Worm (Caenorhabditis elegans) whole organism, L1 larva: ENCODE measurements around the gene dod-22.

Experiments
- C04F5.9 ChIP-seq: sonication (generic microtip); optimal IDR thresholded peaks from 2 replicates; lab custom pipeline; 2016; ENCODE audit warnings: missing genetic modification characterization, missing compliant biosample characterization
- C16A3.4 ChIP-seq: fragments of 150-350 bp; optimal IDR thresholded peaks from 2 replicates; lab custom pipeline; 2014; ENCODE audit warnings: missing biosample characterization, missing genetic modification characterization
- ama-1 ChIP-seq: fragments of 150-350 bp; optimal IDR thresholded peaks from 2 replicates; lab custom pipeline; 2014
- blmp-1 ChIP-seq: fragments of 150-350 bp; optimal IDR thresholded peaks from 2 replicates; lab custom pipeline; 2014; ENCODE audit warnings: missing biosample characterization, missing genetic modification characterization
- ceh-82 ChIP-seq, 3 experiments: fragments of 150-350 bp in 1 of 3; sonication (generic microtip) in 2 of 3; optimal IDR thresholded peaks; 2 replicates each; lab custom pipeline; 2014 to 2017; ENCODE audit warnings: missing biosample characterization in 3 of 3, missing genetic modification characterization in 3 of 3
- ceh-88 ChIP-seq: fragments of 200-800 bp; sonication (Bioruptor generic); IDR thresholded peaks from 2 replicates; pipeline ENCODE4 v1.3.6; 2022; ENCODE audit warnings: missing genetic modification characterization, missing compliant biosample characterization
- dsc-1 ChIP-seq: sonication (generic microtip); optimal IDR thresholded peaks from 2 replicates; lab custom pipeline; 2016; ENCODE audit warnings: mild to moderate bottlenecking, missing genetic modification characterization, missing compliant biosample characterization
- efl-1 ChIP-seq, 4 experiments: fragments of 150-350 bp; optimal IDR thresholded peaks in 3 of 4; peaks in 1 of 4; 1 replicate in 1 of 4; 2 replicates in 3 of 4; lab custom pipeline; 2014; ENCODE audit warnings: missing biosample characterization in 2 of 4, missing genetic modification characterization in 2 of 4, missing genetic modification reagents in 2 of 4
- elt-3 ChIP-seq, 6 experiments: fragments of 150-350 bp in 1 of 6; sonication (generic microtip); optimal IDR thresholded peaks; 2 replicates each; lab custom pipeline; 2017 to 2018; ENCODE audit warnings: missing biosample characterization in 6 of 6, missing genetic modification characterization in 6 of 6, inconsistent platforms in 1 of 6
- ets-5 ChIP-seq: fragments of 200-800 bp; sonication (Bioruptor generic); IDR thresholded peaks from 2 replicates; pipeline ENCODE4 v1.3.6; 2022; ENCODE audit warnings: missing genetic modification characterization, missing compliant biosample characterization
- fkh-10 ChIP-seq: sonication (generic microtip); optimal IDR thresholded peaks from 2 replicates; lab custom pipeline; 2017; ENCODE audit warnings: missing biosample characterization, missing genetic modification reagents, missing genetic modification characterization
- fkh-8 ChIP-seq: sonication (generic microtip); optimal IDR thresholded peaks from 2 replicates; lab custom pipeline; 2016; ENCODE audit warnings: mild to moderate bottlenecking, missing genetic modification characterization, missing compliant biosample characterization
- irx-1 ChIP-seq: sonication (generic microtip); optimal IDR thresholded peaks from 2 replicates; lab custom pipeline; 2016; ENCODE audit warnings: missing genetic modification characterization, missing compliant biosample characterization
- jun-1 ChIP-seq: fragments of 150-350 bp; optimal IDR thresholded peaks from 2 replicates; lab custom pipeline; 2014; ENCODE audit warnings: missing biosample characterization, missing genetic modification reagents, missing genetic modification characterization
- lin-14 ChIP-seq: fragments of 200-800 bp; sonication (Bioruptor generic); optimal IDR thresholded peaks from 2 replicates; lab custom pipeline; 2018; ENCODE audit warnings: mild to moderate bottlenecking, missing genetic modification characterization, moderate library complexity, missing compliant biosample characterization
- lin-15B ChIP-seq: fragments of 150-350 bp; sonication (generic microtip); optimal IDR thresholded peaks from 3 replicates; lab custom pipeline; 2014; ENCODE audit warnings: missing biosample characterization, missing genetic modification characterization
- lin-35 ChIP-seq, 2 experiments: fragments of 150-350 bp; optimal IDR thresholded peaks; 2 replicates each; lab custom pipeline; 2014; ENCODE audit warnings: missing biosample characterization in 2 of 2, missing genetic modification characterization in 2 of 2, missing genetic modification reagents in 2 of 2
- lsy-2 ChIP-seq, 2 experiments: fragments of 150-350 bp; optimal IDR thresholded peaks; 2 replicates each; lab custom pipeline; 2014; ENCODE audit warnings: missing biosample characterization in 2 of 2, missing genetic modification characterization in 2 of 2
- mab-9 ChIP-seq: fragments of 200-800 bp; sonication (Bioruptor generic); IDR thresholded peaks from 2 replicates; pipeline ENCODE4 v1.3.6; 2022; ENCODE audit warnings: missing genetic modification reagents, missing genetic modification characterization, missing compliant biosample characterization
- mdl-1 ChIP-seq, 2 experiments: fragments of 150-350 bp; optimal IDR thresholded peaks; 2 replicates each; lab custom pipeline; 2014 to 2017; ENCODE audit warnings: missing biosample characterization in 2 of 2, missing genetic modification characterization in 2 of 2, inconsistent platforms in 1 of 2
- mef-2 ChIP-seq: fragments of 150-350 bp; optimal IDR thresholded peaks from 2 replicates; lab custom pipeline; 2014; ENCODE audit warnings: missing biosample characterization, missing genetic modification characterization
- mep-1 ChIP-seq: fragments of 150-350 bp; optimal IDR thresholded peaks from 2 replicates; lab custom pipeline; 2014; ENCODE audit warnings: missing biosample characterization, missing genetic modification characterization
- nhr-11 ChIP-seq: fragments of 150-350 bp; optimal IDR thresholded peaks from 2 replicates; lab custom pipeline; 2014; ENCODE audit warnings: missing biosample characterization, missing genetic modification characterization
- nhr-20 ChIP-seq: sonication (generic microtip); optimal IDR thresholded peaks from 2 replicates; lab custom pipeline; 2016; ENCODE audit warnings: mild to moderate bottlenecking, missing genetic modification characterization, missing compliant biosample characterization
- nhr-47 ChIP-seq: sonication (generic microtip); optimal IDR thresholded peaks from 2 replicates; lab custom pipeline; 2016; ENCODE audit warnings: mild to moderate bottlenecking, missing genetic modification characterization, moderate library complexity, missing compliant biosample characterization
- nhr-71 ChIP-seq: sonication (generic microtip); optimal IDR thresholded peaks from 2 replicates; lab custom pipeline; 2016; ENCODE audit warnings: mild to moderate bottlenecking, missing genetic modification characterization, moderate library complexity, missing compliant biosample characterization
- nhr-76 ChIP-seq: sonication (generic microtip); optimal IDR thresholded peaks from 2 replicates; lab custom pipeline; 2017; ENCODE audit warnings: missing biosample characterization, missing genetic modification characterization
- nhr-85 ChIP-seq: sonication (generic microtip); peaks from one replicate; lab custom pipeline; 2016; ENCODE audit warnings: missing genetic modification characterization, inconsistent platforms, missing compliant biosample characterization
- nhr-90 ChIP-seq: sonication (generic microtip); optimal IDR thresholded peaks from 2 replicates; lab custom pipeline; 2016; ENCODE audit warnings: mild to moderate bottlenecking, missing genetic modification characterization, missing compliant biosample characterization; ENCODE audit not compliant: poor library complexity
- pag-3 ChIP-seq: sonication (generic microtip); optimal IDR thresholded peaks from 2 replicates; lab custom pipeline; 2017; ENCODE audit warnings: missing genetic modification characterization, mild to moderate bottlenecking, missing compliant biosample characterization, antibody characterized with exemption, borderline replicate concordance; ENCODE audit not compliant: insufficient read depth
- pax-3 ChIP-seq: fragments of 200-800 bp; sonication (Bioruptor generic); optimal IDR thresholded peaks from 2 replicates; lab custom pipeline; 2018; ENCODE audit warnings: mild to moderate bottlenecking, missing genetic modification characterization, moderate library complexity, missing compliant biosample characterization
- rnt-1 ChIP-seq: sonication (generic microtip); optimal IDR thresholded peaks from 2 replicates; lab custom pipeline; 2016; ENCODE audit warnings: mild to moderate bottlenecking, missing genetic modification characterization, moderate library complexity, missing compliant biosample characterization
- skn-1 ChIP-seq: fragments of 150-350 bp; optimal IDR thresholded peaks from 2 replicates; lab custom pipeline; 2014; ENCODE audit warnings: missing biosample characterization, missing genetic modification characterization
- snpc-4 ChIP-seq: fragments of 150-350 bp; optimal IDR thresholded peaks from 2 replicates; lab custom pipeline; 2014; ENCODE audit warnings: missing biosample characterization, missing genetic modification characterization
- snu-23 ChIP-seq: sonication (generic microtip); optimal IDR thresholded peaks from 2 replicates; lab custom pipeline; 2016; ENCODE audit warnings: missing genetic modification characterization, missing compliant biosample characterization
- sox-4 ChIP-seq: sonication (generic microtip); optimal IDR thresholded peaks from 2 replicates; lab custom pipeline; 2016; ENCODE audit warnings: missing genetic modification characterization, missing compliant biosample characterization
- sup-37 ChIP-seq: fragments of 200-800 bp; sonication (Bioruptor generic); optimal IDR thresholded peaks from 2 replicates; lab custom pipeline; 2018; ENCODE audit warnings: mild to moderate bottlenecking, missing genetic modification characterization, missing compliant biosample characterization
- swsn-7 ChIP-seq: sonication (generic microtip); optimal IDR thresholded peaks from 2 replicates; lab custom pipeline; 2016; ENCODE audit warnings: missing genetic modification characterization, missing compliant biosample characterization
- unc-130 ChIP-seq: fragments of 150-350 bp; optimal IDR thresholded peaks from 2 replicates; lab custom pipeline; 2017; ENCODE audit warnings: missing biosample characterization, missing genetic modification characterization, inconsistent platforms
- unc-30 ChIP-seq: sonication (generic microtip); optimal IDR thresholded peaks from 2 replicates; lab custom pipeline; 2017; ENCODE audit warnings: missing biosample characterization, missing genetic modification characterization
- zip-4 ChIP-seq: fragments of 200-800 bp; sonication (Bioruptor generic); optimal IDR thresholded peaks from 2 replicates; lab custom pipeline; 2018; ENCODE audit warnings: mild to moderate bottlenecking, missing genetic modification characterization, moderate library complexity, missing compliant biosample characterization
- ztf-11 ChIP-seq, 2 experiments: sonication (generic microtip); optimal IDR thresholded peaks; 2 replicates each; lab custom pipeline; 2016 to 2017; ENCODE audit warnings: missing genetic modification characterization in 2 of 2, missing biosample characterization in 1 of 2, missing compliant biosample characterization in 1 of 2

The dod-22 gene

ce11 chrIV:13013231-13013630 lies 48.1 kb downstream of the dod-22 start:
- peak in 1 of 2 experiments; percentile 17 for TF ChIP-seq mdl-1 (tag; optimal IDR thresholded peaks at IDR 0.05; lab: Kevin White, UChicago)
- TF ChIP-seq nhr-71 (tag; lab: Kevin White, UChicago) = peak; percentile 5
- peak in 1 of 2 experiments; percentile 14 for TF ChIP-seq lin-35 (GFP tag; optimal IDR thresholded peaks at IDR 0.05; lab: Kevin White, UChicago)
- TF ChIP-seq snu-23 (GFP tag; lab: Kevin White, UChicago) = peak; percentile 36
- peak in 1 of 6 experiments; percentile 65 for TF ChIP-seq elt-3 (tag; optimal IDR thresholded peaks at IDR 0.05; lab: Kevin White, UChicago)
- TF ChIP-seq blmp-1 (tag; lab: Kevin White, UChicago) = peak; percentile 99
- TF ChIP-seq unc-130 (tag; lab: Kevin White, UChicago) = no peak
- no peak for TF ChIP-seq ama-1 (lab: Kevin White, UChicago)
- peak; percentile 17 for TF ChIP-seq nhr-20
- no peak for TF ChIP-seq pag-3 (tag; lab: Kevin White, UChicago)
- peak; percentile 22 for TF ChIP-seq mep-1
- peak; percentile 17 for TF ChIP-seq rnt-1
- peak; percentile 67 for TF ChIP-seq lin-14 (GFP tag; lab: Kevin White, UChicago)
- TF ChIP-seq nhr-85 (tag; lab: Kevin White, UChicago) = peak; percentile 75
- TF ChIP-seq efl-1 (optimal IDR thresholded peaks at IDR 0.05; lab: Kevin White, UChicago) = no peak
- TF ChIP-seq efl-1 (GFP tag; optimal IDR thresholded peaks at IDR 0.05 in 1 of 2; lab: Kevin White, UChicago) = peak in 1 of 2 experiments; percentile 35
- TF ChIP-seq lsy-2 (tag; optimal IDR thresholded peaks at IDR 0.05; lab: Kevin White, UChicago) = peak in 1 of 2 experiments; percentile 10

- TF ChIP-seq nhr-85 (tag; lab: Kevin White, UChicago) (peak; percentile 87), C16A3.4 (tag; lab: Kevin White, UChicago) (no peak), nhr-11 (no peak), ama-1 (lab: Kevin White, UChicago) (no peak), snpc-4 (peak; percentile 82), lin-14 (GFP tag; lab: Kevin White, UChicago) (peak; percentile 20)
Observed at ce11 chrIV:13013711-13014341, 48.7 kb downstream of the dod-22 start.

ce11 chrIV:13015801-13016404 lies 50.7 kb downstream of the dod-22 start:
- TF ChIP-seq nhr-47 (tag; lab: Kevin White, UChicago) (peak; percentile 43), mep-1 (peak; percentile 27), efl-1 (optimal IDR thresholded peaks at IDR 0.05; lab: Kevin White, UChicago) (peak; percentile 24 to 29), efl-1 (GFP tag; optimal IDR thresholded peaks at IDR 0.05 in 1 of 2; lab: Kevin White, UChicago) (no peak), lsy-2 (tag; optimal IDR thresholded peaks at IDR 0.05; lab: Kevin White, UChicago) (peak in 1 of 2 experiments; percentile 35), dsc-1 (tag; lab: Kevin White, UChicago) (peak; percentile 89), fkh-8 (tag; lab: Kevin White, UChicago) (peak; percentile 53), unc-30 (tag; lab: Kevin White, UChicago) (no peak), rnt-1 (peak; percentile 30), nhr-90 (tag; lab: Kevin White, UChicago) (no peak), pax-3 (peak; percentile 28), skn-1 (tag; lab: Kevin White, UChicago) (no peak), nhr-71 (tag; lab: Kevin White, UChicago) (peak; percentile 37), swsn-7 (peak; percentile 15), fkh-10 (GFP tag; lab: Kevin White, UChicago) (peak; percentile 11), ceh-82 (tag; optimal IDR thresholded peaks at IDR 0.05; lab: Kevin White, UChicago) (peak in 1 of 3 experiments; percentile 11), snu-23 (GFP tag; lab: Kevin White, UChicago) (peak; percentile 31), lin-15B (tag; lab: Kevin White, UChicago) (no peak), lin-14 (GFP tag; lab: Kevin White, UChicago) (peak; percentile 87)

- no peak for TF ChIP-seq C04F5.9 (tag; lab: Kevin White, UChicago)
- no peak for TF ChIP-seq ztf-11 (tag; optimal IDR thresholded peaks at IDR 0.05; lab: Kevin White, UChicago)
- TF ChIP-seq zip-4 = no peak
- TF ChIP-seq sup-37 (GFP tag; lab: Kevin White, UChicago) = no peak
- no peak for TF ChIP-seq mab-9 (GFP tag; lab: Robert Waterston, UW)
- TF ChIP-seq nhr-76 (tag; lab: Kevin White, UChicago) = no peak
- TF ChIP-seq nhr-47 (tag; lab: Kevin White, UChicago) = no peak
- no peak for TF ChIP-seq jun-1
- peak; percentile 83 for TF ChIP-seq fkh-10 (GFP tag; lab: Kevin White, UChicago)
- TF ChIP-seq lin-14 (GFP tag; lab: Kevin White, UChicago) = peak; percentile 74
- no peak for TF ChIP-seq nhr-90 (tag; lab: Kevin White, UChicago)
- no peak for TF ChIP-seq ets-5 (GFP tag; lab: Robert Waterston, UW)
- no peak for TF ChIP-seq dsc-1 (tag; lab: Kevin White, UChicago)
- TF ChIP-seq irx-1 (tag; lab: Kevin White, UChicago) = no peak
- TF ChIP-seq sox-4 (tag; lab: Kevin White, UChicago) = no peak
- TF ChIP-seq ceh-88 (GFP tag; lab: Robert Waterston, UW) = no peak
- no peak for TF ChIP-seq mef-2
- no peak for TF ChIP-seq efl-1 (optimal IDR thresholded peaks at IDR 0.05; lab: Kevin White, UChicago)
- TF ChIP-seq efl-1 (GFP tag; optimal IDR thresholded peaks at IDR 0.05 in 1 of 2; lab: Kevin White, UChicago) = peak in 1 of 2 experiments; percentile 85
Observed at ce11 chrIV:13016820-13017219, 51.6 kb downstream of the dod-22 start.
